Worm (Caenorhabditis elegans) whole organism, L3 larva: Measurements from ENCODE around the gene F07G6.5.

ENCODE experiments used
- R02D3.7 ChIP-seq: fragments of 150-350 bp; optimal IDR thresholded peaks from 2 replicates; lab custom pipeline; 2014; ENCODE audit warnings: missing biosample characterization, missing genetic modification characterization
- ceh-16 ChIP-seq: sonication (generic microtip); optimal IDR thresholded peaks from 2 replicates; lab custom pipeline; 2017; ENCODE audit warnings: missing biosample characterization, missing genetic modification characterization
- egl-27 ChIP-seq: sonication (generic microtip); optimal IDR thresholded peaks from 4 replicates; lab custom pipeline; 2017; ENCODE audit warnings: missing biosample characterization, missing genetic modification reagents, missing genetic modification characterization
- nhr-11 ChIP-seq: fragments of 150-350 bp; optimal IDR thresholded peaks from 2 replicates; lab custom pipeline; 2014; ENCODE audit warnings: missing biosample characterization, missing genetic modification characterization
- pha-4 ChIP-seq: fragments of 150-350 bp; optimal IDR thresholded peaks from 2 replicates; lab custom pipeline; 2014; ENCODE audit warnings: missing biosample characterization, missing genetic modification reagents, missing genetic modification characterization
- skn-1 ChIP-seq: fragments of 150-350 bp; optimal IDR thresholded peaks from 2 replicates; lab custom pipeline; 2014; ENCODE audit warnings: missing biosample characterization, missing genetic modification characterization
- unc-62 ChIP-seq: fragments of 150-350 bp; sonication (generic microtip); optimal IDR thresholded peaks from 4 replicates; lab custom pipeline; 2014; ENCODE audit warnings: missing biosample characterization, missing genetic modification reagents, missing genetic modification characterization
- ztf-11 ChIP-seq: fragments of 150-350 bp; optimal IDR thresholded peaks from 2 replicates; lab custom pipeline; 2014; ENCODE audit warnings: missing biosample characterization, missing genetic modification characterization

DNA sequence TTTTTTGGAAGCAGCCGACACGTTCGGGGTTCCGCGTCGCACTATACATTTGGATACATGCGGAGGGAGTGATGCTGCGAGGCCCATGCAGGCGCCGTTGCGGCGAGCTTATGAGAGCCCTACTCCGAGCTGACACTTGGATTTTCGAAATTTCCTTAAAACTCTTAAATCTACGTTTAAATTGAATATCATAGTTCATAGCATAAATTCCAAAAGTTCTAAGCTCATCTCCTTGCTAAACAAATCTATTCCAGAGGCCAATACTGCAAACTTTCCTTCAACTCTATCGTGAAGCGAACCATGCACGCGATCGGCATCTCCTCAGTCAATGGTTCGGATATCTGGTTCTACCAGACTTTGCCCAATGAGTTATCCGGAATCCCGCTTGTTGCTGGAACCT lies 23.1 kb upstream of the F07G6.5 start, which contains the start of gene dgn-3:
- TF ChIP-seq skn-1 (tag; lab: Kevin White, UChicago) (no peak), pha-4 (no peak), ceh-16 (tag; lab: Kevin White, UChicago) (no peak), ztf-11 (tag; lab: Kevin White, UChicago) (no peak), unc-62 (GFP tag; lab: Kevin White, UChicago) (no peak), nhr-11 (tag; lab: Kevin White, UChicago) (no peak), egl-27 (tag; lab: Kevin White, UChicago) (no peak), R02D3.7 (tag; lab: Kevin White, UChicago) (no peak)
